Worm (Caenorhabditis elegans) whole organism, mixed stage, embryonic: ENCODE data around the gene cyp-35D1.

Source experiments
- M03D4.4 ChIP-seq: sonication (generic microtip); optimal IDR thresholded peaks from 2 replicates; lab custom pipeline; 2017; ENCODE audit warnings: mild to moderate bottlenecking, missing genetic modification characterization, missing compliant biosample characterization
- bed-3 ChIP-seq: fragments of 200-800 bp; sonication (Bioruptor generic); optimal IDR thresholded peaks from 3 replicates; lab custom pipeline; 2018; ENCODE audit warnings: mild to moderate bottlenecking, missing genetic modification characterization, moderate library complexity, missing compliant biosample characterization
- ceh-39 ChIP-seq: fragments of 150-350 bp; optimal IDR thresholded peaks from 2 replicates; lab custom pipeline; 2014; ENCODE audit warnings: missing biosample characterization, missing genetic modification characterization
- ceh-43 ChIP-seq: fragments of 200-800 bp; sonication (Bioruptor generic); optimal IDR thresholded peaks from 2 replicates; lab custom pipeline; 2018; ENCODE audit warnings: mild to moderate bottlenecking, missing genetic modification characterization, moderate library complexity, missing compliant biosample characterization
- ceh-83 ChIP-seq: fragments of 200-800 bp; sonication (Bioruptor generic); optimal IDR thresholded peaks from 2 replicates; lab custom pipeline; 2018; ENCODE audit warnings: mild to moderate bottlenecking, missing genetic modification characterization, missing compliant biosample characterization
- ces-1 ChIP-seq: fragments of 150-350 bp; optimal IDR thresholded peaks from 2 replicates; lab custom pipeline; 2014; ENCODE audit warnings: missing biosample characterization, missing genetic modification reagents, missing genetic modification characterization
- cnd-1 ChIP-seq: fragments of 200-800 bp; sonication (Bioruptor generic); optimal IDR thresholded peaks from 2 replicates; lab custom pipeline; 2018; ENCODE audit warnings: mild to moderate bottlenecking, missing genetic modification characterization, missing compliant biosample characterization
- elt-1 ChIP-seq: sonication (generic microtip); optimal IDR thresholded peaks from 2 replicates; lab custom pipeline; 2017; ENCODE audit warnings: missing genetic modification characterization, mild to moderate bottlenecking, missing compliant biosample characterization, antibody characterized with exemption, moderate library complexity, borderline replicate concordance; ENCODE audit not compliant: insufficient read depth
- elt-3 ChIP-seq: fragments of 150-350 bp; optimal IDR thresholded peaks from 2 replicates; lab custom pipeline; 2014; ENCODE audit warnings: missing biosample characterization, missing genetic modification characterization
- flh-1 ChIP-seq: fragments of 200-800 bp; sonication (Bioruptor generic); optimal IDR thresholded peaks from 2 replicates; lab custom pipeline; 2018; ENCODE audit warnings: mild to moderate bottlenecking, missing genetic modification characterization, moderate library complexity, missing compliant biosample characterization
- ham-2 ChIP-seq: fragments of 200-800 bp; sonication (Bioruptor generic); optimal IDR thresholded peaks from 2 replicates; lab custom pipeline; 2018; ENCODE audit warnings: mild to moderate bottlenecking, missing genetic modification characterization, missing compliant biosample characterization
- hlh-1 ChIP-seq: fragments of 150-350 bp; optimal IDR thresholded peaks from 2 replicates; lab custom pipeline; 2014; ENCODE audit warnings: missing biosample characterization, missing genetic modification reagents, missing genetic modification characterization
- lin-13 ChIP-seq: fragments of 150-350 bp; optimal IDR thresholded peaks from 2 replicates; lab custom pipeline; 2014; ENCODE audit warnings: missing biosample characterization, missing genetic modification characterization
- lin-32 ChIP-seq: fragments of 200-800 bp; sonication (Bioruptor generic); optimal IDR thresholded peaks from 2 replicates; lab custom pipeline; 2018; ENCODE audit warnings: mild to moderate bottlenecking, missing genetic modification characterization, missing compliant biosample characterization
- lsy-2 ChIP-seq: fragments of 150-350 bp; optimal IDR thresholded peaks from 2 replicates; lab custom pipeline; 2014; ENCODE audit warnings: missing biosample characterization, missing genetic modification characterization
- mep-1 ChIP-seq: fragments of 150-350 bp; optimal IDR thresholded peaks from 2 replicates; lab custom pipeline; 2017; ENCODE audit warnings: missing biosample characterization, missing genetic modification reagents, missing genetic modification characterization, inconsistent platforms
- mls-2 ChIP-seq: sonication (generic microtip); optimal IDR thresholded peaks from 2 replicates; lab custom pipeline; 2016; ENCODE audit warnings: mild to moderate bottlenecking, missing genetic modification characterization, moderate library complexity, missing compliant biosample characterization
- nhr-12 ChIP-seq: fragments of 150-350 bp; optimal IDR thresholded peaks from 2 replicates; lab custom pipeline; 2014; ENCODE audit warnings: missing biosample characterization, missing genetic modification characterization
- nhr-2 ChIP-seq: fragments of 150-350 bp; optimal IDR thresholded peaks from 2 replicates; lab custom pipeline; 2014; ENCODE audit warnings: missing biosample characterization, missing genetic modification characterization
- nhr-237 ChIP-seq: fragments of 150-350 bp; optimal IDR thresholded peaks from 2 replicates; lab custom pipeline; 2014; ENCODE audit warnings: missing biosample characterization, missing genetic modification characterization
- nhr-28 ChIP-seq: fragments of 150-350 bp; optimal IDR thresholded peaks from 2 replicates; lab custom pipeline; 2014; ENCODE audit warnings: missing biosample characterization, missing genetic modification characterization
- nhr-76 ChIP-seq: sonication (generic microtip); optimal IDR thresholded peaks from 2 replicates; lab custom pipeline; 2017; ENCODE audit warnings: missing biosample characterization, missing genetic modification characterization
- pha-4 ChIP-seq: fragments of 150-350 bp; optimal IDR thresholded peaks from 2 replicates; lab custom pipeline; 2018; ENCODE audit warnings: missing biosample characterization, missing genetic modification reagents, missing genetic modification characterization
- snpc-4 ChIP-seq: fragments of 150-350 bp; optimal IDR thresholded peaks from 2 replicates; lab custom pipeline; 2014; ENCODE audit warnings: missing biosample characterization, missing genetic modification characterization
- sptf-1 ChIP-seq: sonication (generic microtip); optimal IDR thresholded peaks from 2 replicates; lab custom pipeline; 2017; ENCODE audit warnings: mild to moderate bottlenecking, missing genetic modification characterization, moderate library complexity, missing compliant biosample characterization
- unc-120 ChIP-seq: sonication (generic microtip); optimal IDR thresholded peaks from 2 replicates; lab custom pipeline; 2017; ENCODE audit warnings: missing genetic modification characterization, missing compliant biosample characterization; ENCODE audit not compliant: poor library complexity, severe bottlenecking
- unc-39 ChIP-seq: fragments of 150-350 bp; optimal IDR thresholded peaks from 2 replicates; lab custom pipeline; 2014; ENCODE audit warnings: missing biosample characterization, missing genetic modification characterization
- unc-62 ChIP-seq: fragments of 150-350 bp; optimal IDR thresholded peaks from 2 replicates; lab custom pipeline; 2014; ENCODE audit warnings: missing biosample characterization, missing genetic modification reagents, missing genetic modification characterization
- zip-8 ChIP-seq: fragments of 150-350 bp; optimal IDR thresholded peaks from 2 replicates; lab custom pipeline; 2014; ENCODE audit warnings: missing biosample characterization, missing genetic modification characterization
- ztf-11 ChIP-seq: fragments of 150-350 bp; optimal IDR thresholded peaks from 2 replicates; lab custom pipeline; 2014; ENCODE audit warnings: missing biosample characterization, missing genetic modification characterization

Gene cyp-35D1

ce11 chrV:16073856-16074255, 4.8 kb downstream of the cyp-35D1 start, which contains the start of gene srj-10:
Gene srj-10 (minus strand): TSS chrV:16073956.
- no peak for TF ChIP-seq mls-2 (tag; lab: Kevin White, UChicago)
- no peak for TF ChIP-seq lsy-2 (tag; lab: Kevin White, UChicago)
- no peak for TF ChIP-seq nhr-12 (tag; lab: Kevin White, UChicago)
- no peak for TF ChIP-seq ztf-11
- no peak for TF ChIP-seq elt-3 (tag; lab: Kevin White, UChicago)
- no peak for TF ChIP-seq mep-1 (tag; lab: Kevin White, UChicago)
- no peak for TF ChIP-seq unc-62
- TF ChIP-seq nhr-237 (tag; lab: Kevin White, UChicago), result no peak
- TF ChIP-seq elt-1, result no peak
- TF ChIP-seq unc-39 (tag; lab: Kevin White, UChicago), result no peak
- TF ChIP-seq M03D4.4, result no peak
- TF ChIP-seq nhr-76 (tag; lab: Kevin White, UChicago), result no peak
- no peak for TF ChIP-seq nhr-28
- no peak for TF ChIP-seq ceh-43 (GFP tag; lab: Kevin White, UChicago)

- TF ChIP-seq elt-3 (tag; lab: Kevin White, UChicago), result no peak
- no peak for TF ChIP-seq ceh-83 (GFP tag; lab: Kevin White, UChicago)
- no peak for TF ChIP-seq ces-1 (GFP tag; lab: Kevin White, UChicago)
- no peak for TF ChIP-seq ceh-43 (GFP tag; lab: Kevin White, UChicago)
- no peak for TF ChIP-seq unc-62
- no peak for TF ChIP-seq lin-13 (tag; lab: Kevin White, UChicago)
- no peak for TF ChIP-seq pha-4 (tag; lab: Kevin White, UChicago)
- TF ChIP-seq flh-1 (GFP tag; lab: Kevin White, UChicago), result no peak
- TF ChIP-seq mep-1 (tag; lab: Kevin White, UChicago), result no peak
- TF ChIP-seq hlh-1 (tag; lab: Kevin White, UChicago), result no peak
- no peak for TF ChIP-seq snpc-4 (tag; lab: Kevin White, UChicago)
Measured at ce11 chrV:16075250-16075709, 6.2 kb downstream of the cyp-35D1 start, which contains the start of the genes F14H3.12 and srj-29. Gene F14H3.12 (minus strand): TSS chrV:16075323. Gene srj-29 (plus strand): TSS chrV:16075659.

- TF ChIP-seq sptf-1 (tag; lab: Kevin White, UChicago), result no peak
- no peak for TF ChIP-seq unc-62
- TF ChIP-seq ceh-83 (GFP tag; lab: Kevin White, UChicago), result no peak
- TF ChIP-seq elt-1, result no peak
Measured at ce11 chrV:16080039-16080438, 11.0 kb downstream of the cyp-35D1 start.

ce11 chrV:16080678-16081077, 11.6 kb downstream of the cyp-35D1 start:
- TF ChIP-seq nhr-76 (tag; lab: Kevin White, UChicago) (no peak), ces-1 (GFP tag; lab: Kevin White, UChicago) (no peak), unc-39 (tag; lab: Kevin White, UChicago) (no peak), ceh-83 (GFP tag; lab: Kevin White, UChicago) (no peak)

ce11 chrV:16090685-16091084, 21.6 kb downstream of the cyp-35D1 start, which contains the start of gene F22B8.3:
Gene F22B8.3 (plus strand): TSS chrV:16090985.
- no peak for TF ChIP-seq mls-2 (tag; lab: Kevin White, UChicago)
- no peak for TF ChIP-seq cnd-1 (tag; lab: Kevin White, UChicago)
- no peak for TF ChIP-seq ham-2 (GFP tag; lab: Kevin White, UChicago)
- TF ChIP-seq lin-13 (tag; lab: Kevin White, UChicago), result no peak
- TF ChIP-seq ces-1 (GFP tag; lab: Kevin White, UChicago), result no peak
- TF ChIP-seq, all 35 proteins: peak for 0

- TF ChIP-seq sptf-1 (tag; lab: Kevin White, UChicago), result no peak
- no peak for TF ChIP-seq bed-3 (GFP tag; lab: Kevin White, UChicago)
- TF ChIP-seq nhr-28, result no peak
- TF ChIP-seq ceh-39 (tag; lab: Kevin White, UChicago), result no peak
- TF ChIP-seq lin-32 (GFP tag; lab: Kevin White, UChicago), result no peak
- no peak for TF ChIP-seq elt-3 (tag; lab: Kevin White, UChicago)
- no peak for TF ChIP-seq nhr-76 (tag; lab: Kevin White, UChicago)
- TF ChIP-seq nhr-2 (tag; lab: Kevin White, UChicago), result no peak
- no peak for TF ChIP-seq unc-120 (tag; lab: Kevin White, UChicago)
- no peak for TF ChIP-seq zip-8 (tag; lab: Kevin White, UChicago)
Measured at ce11 chrV:16094284-16094683, 25.2 kb downstream of the cyp-35D1 start, which contains the start of gene F22B8.7. Gene F22B8.7 (plus strand): TSS chrV:16094584.
